Worm (Caenorhabditis elegans): ENCODE data around the gene ZC262.7.

ZC262.7 gene

ce11 chrIII:8307356-8307755, 36.8 kb downstream of the ZC262.7 start, which contains the start of the genes F10E9.7 and F10E9.5 (continued):
- TF ChIP-seq Y116A8C.19 (tag; optimal IDR thresholded peaks at IDR 0.05; ENCODE audit: borderline replicate concordance): peak; percentile 99
- TF ChIP-seq hlh-17 (GFP tag; optimal IDR thresholded peaks at IDR 0.05; ENCODE audit: borderline replicate concordance): no peak
- TF ChIP-seq ztf-4 (tag; optimal IDR thresholded peaks at IDR 0.05): peak; percentile 67
- peak; percentile 43 for TF ChIP-seq jun-1 (tag; optimal IDR thresholded peaks at IDR 0.05)
- TF ChIP-seq tbx-2 (tag; optimal IDR thresholded peaks at IDR 0.05): peak; percentile 96
- TF ChIP-seq egl-27 (tag; optimal IDR thresholded peaks at IDR 0.05): no peak
- TF ChIP-seq sptf-1 (tag; optimal IDR thresholded peaks at IDR 0.05): no peak
- peak; percentile 94 for TF ChIP-seq ceh-8 (GFP tag; optimal IDR thresholded peaks at IDR 0.05)
- peak; percentile 91 for TF ChIP-seq mab-9 (GFP tag; IDR thresholded peaks at IDR 0.05)
- TF ChIP-seq lsy-2 (tag; optimal IDR thresholded peaks at IDR 0.05): peak; percentile 95 to 96
- peak; percentile 86 to 92 (median 87) for TF ChIP-seq ceh-82 (tag; optimal IDR thresholded peaks at IDR 0.05)
- TF ChIP-seq snpc-4 (tag; optimal IDR thresholded peaks at IDR 0.05): peak; percentile 75
- TF ChIP-seq egl-13 (tag; optimal IDR thresholded peaks at IDR 0.05): peak; percentile 96
- peak; percentile 90 to 93 for TF ChIP-seq lin-35 (GFP tag; optimal IDR thresholded peaks at IDR 0.05)
- TF ChIP-seq nhr-11 (tag; optimal IDR thresholded peaks at IDR 0.05): no peak
- no peak for TF ChIP-seq unc-30 (tag; optimal IDR thresholded peaks at IDR 0.05)
- TF ChIP-seq mef-2 (tag; optimal IDR thresholded peaks at IDR 0.05): no peak
- TF ChIP-seq zip-4 (GFP tag; optimal IDR thresholded peaks at IDR 0.05): peak; percentile 83
- peak; percentile 97 for TF ChIP-seq dsc-1 (tag; optimal IDR thresholded peaks at IDR 0.05)
- peak; percentile 91 for TF ChIP-seq skn-1 (tag; optimal IDR thresholded peaks at IDR 0.05)
- TF ChIP-seq C16A3.4 (tag; optimal IDR thresholded peaks at IDR 0.05): peak; percentile 92
- peak; percentile 95 for TF ChIP-seq snu-23 (GFP tag; optimal IDR thresholded peaks at IDR 0.05)
- TF ChIP-seq efl-1 (optimal IDR thresholded peaks at IDR 0.05): peak; percentile 75 to 90
- TF ChIP-seq efl-1 (GFP tag; optimal IDR thresholded peaks at IDR 0.05 in 1 of 2): peak; percentile 90 to 98
- no peak for TF ChIP-seq C34B4.2 (tag; optimal IDR thresholded peaks at IDR 0.05)
- peak; percentile 98 for TF ChIP-seq irx-1 (tag; optimal IDR thresholded peaks at IDR 0.05)
- no peak for TF ChIP-seq zag-1 (tag; optimal IDR thresholded peaks at IDR 0.05)
- peak; percentile 95 for TF ChIP-seq nhr-19 (GFP tag; conservative IDR thresholded peaks at IDR 0.05)
- TF ChIP-seq ceh-88 (GFP tag; IDR thresholded peaks at IDR 0.05): peak; percentile 91
- TF ChIP-seq pag-3 (tag; optimal IDR thresholded peaks at IDR 0.05; ENCODE audit: borderline replicate concordance, insufficient read depth): peak; percentile 16
- TF ChIP-seq hlh-4 (tag; optimal IDR thresholded peaks at IDR 0.05): peak; percentile 85
- no peak for TF ChIP-seq nhr-28 (tag; optimal IDR thresholded peaks at IDR 0.05)
- TF ChIP-seq ets-5 (GFP tag; IDR thresholded peaks at IDR 0.05): no peak
- TF ChIP-seq pax-3 (tag; optimal IDR thresholded peaks at IDR 0.05): peak; percentile 95
- TF ChIP-seq mep-1 (tag; optimal IDR thresholded peaks at IDR 0.05): peak; percentile 99
- peak; percentile 84 to 93 (median 89) for TF ChIP-seq dpl-1 (GFP tag; optimal IDR thresholded peaks at IDR 0.05)
- peak; percentile 93 for TF ChIP-seq efl-3 (GFP tag; optimal IDR thresholded peaks at IDR 0.05)
- peak; percentile 86 for TF ChIP-seq unc-86 (tag; optimal IDR thresholded peaks at IDR 0.05)
- TF ChIP-seq lin-39 (tag; optimal IDR thresholded peaks at IDR 0.05): peak; percentile 87
- TF ChIP-seq F16B12.6 (tag; optimal IDR thresholded peaks at IDR 0.05): peak; percentile 66
- TF ChIP-seq fkh-4 (tag; optimal IDR thresholded peaks at IDR 0.05; ENCODE audit: borderline replicate concordance): peak; percentile 99
- peak; percentile 95 for TF ChIP-seq swsn-7 (tag; optimal IDR thresholded peaks at IDR 0.05)
- TF ChIP-seq nhr-85 (tag): peak; percentile 96
- TF ChIP-seq nhr-76 (tag; optimal IDR thresholded peaks at IDR 0.05): no peak
- peak in 1 of 2 experiments; percentile 99 for TF ChIP-seq ztf-11 (tag; optimal IDR thresholded peaks at IDR 0.05)
- TF ChIP-seq sox-4 (tag; optimal IDR thresholded peaks at IDR 0.05): peak; percentile 97
- no peak for TF ChIP-seq hpl-2 (GFP tag; optimal IDR thresholded peaks at IDR 0.05)
- peak; percentile 4 for TF ChIP-seq aha-1 (tag; optimal IDR thresholded peaks at IDR 0.05)
- TF ChIP-seq fkh-8 (tag; optimal IDR thresholded peaks at IDR 0.05): peak; percentile 92
- TF ChIP-seq C04F5.9 (tag; optimal IDR thresholded peaks at IDR 0.05): peak; percentile 95
- peak; percentile 96 for TF ChIP-seq ceh-90 (tag; optimal IDR thresholded peaks at IDR 0.05)
- no peak for TF ChIP-seq alr-1 (tag; optimal IDR thresholded peaks at IDR 0.05; ENCODE audit: borderline replicate concordance)
- TF ChIP-seq lin-13 (GFP tag; optimal IDR thresholded peaks at IDR 0.05): peak; percentile 79

Measured in whole organism, L1 larva.